Worm (Caenorhabditis elegans) whole organism, L3 larva: ENCODE results near the gene ncs-3.

Experiments used
- R02D3.7 ChIP-seq: fragments of 150-350 bp; optimal IDR thresholded peaks from 2 replicates; lab custom pipeline; 2014; ENCODE audit warnings: missing biosample characterization, missing genetic modification characterization
- ceh-16 ChIP-seq: sonication (generic microtip); optimal IDR thresholded peaks from 2 replicates; lab custom pipeline; 2017; ENCODE audit warnings: missing biosample characterization, missing genetic modification characterization
- ceh-82 ChIP-seq: fragments of 150-350 bp; optimal IDR thresholded peaks from 2 replicates; lab custom pipeline; 2014; ENCODE audit warnings: missing biosample characterization, missing genetic modification characterization
- ceh-9 ChIP-seq: sonication (generic microtip); optimal IDR thresholded peaks from 2 replicates; lab custom pipeline; 2018; ENCODE audit warnings: missing biosample characterization, missing genetic modification characterization
- egl-5 ChIP-seq: fragments of 150-350 bp; optimal IDR thresholded peaks from 2 replicates; lab custom pipeline; 2017; ENCODE audit warnings: missing biosample characterization, missing genetic modification reagents, missing genetic modification characterization, inconsistent platforms
- elt-3 ChIP-seq, 3 experiments: fragments of 150-350 bp in 1 of 3; sonication (generic microtip) in 2 of 3; optimal IDR thresholded peaks; 2 replicates in 2 of 3; 4 replicates in 1 of 3; lab custom pipeline; 2014 to 2017; ENCODE audit warnings: missing biosample characterization in 3 of 3, missing genetic modification characterization in 3 of 3
- eor-1 ChIP-seq, 2 experiments: fragments of 150-350 bp; optimal IDR thresholded peaks; 2 replicates each; lab custom pipeline; 2014 to 2018; ENCODE audit warnings: missing biosample characterization in 2 of 2, missing genetic modification characterization in 2 of 2
- fkh-10 ChIP-seq: sonication (generic microtip); optimal IDR thresholded peaks from 2 replicates; lab custom pipeline; 2017; ENCODE audit warnings: missing biosample characterization, missing genetic modification reagents, missing genetic modification characterization
- lin-15B ChIP-seq: fragments of 150-350 bp; optimal IDR thresholded peaks from 2 replicates; lab custom pipeline; 2014; ENCODE audit warnings: missing biosample characterization, missing genetic modification characterization
- lin-39 ChIP-seq: fragments of 150-350 bp; optimal IDR thresholded peaks from 2 replicates; lab custom pipeline; 2018; ENCODE audit warnings: missing biosample characterization, missing genetic modification reagents, missing genetic modification characterization
- nhr-11 ChIP-seq: fragments of 150-350 bp; optimal IDR thresholded peaks from 2 replicates; lab custom pipeline; 2014; ENCODE audit warnings: missing biosample characterization, missing genetic modification characterization
- nhr-12 ChIP-seq: fragments of 150-350 bp; optimal IDR thresholded peaks from 2 replicates; lab custom pipeline; 2014; ENCODE audit warnings: missing biosample characterization, missing genetic modification characterization
- nhr-237 ChIP-seq: fragments of 150-350 bp; optimal IDR thresholded peaks from 2 replicates; lab custom pipeline; 2014; ENCODE audit warnings: missing biosample characterization, missing genetic modification characterization
- unc-62 ChIP-seq: fragments of 150-350 bp; sonication (generic microtip); optimal IDR thresholded peaks from 4 replicates; lab custom pipeline; 2014; ENCODE audit warnings: missing biosample characterization, missing genetic modification reagents, missing genetic modification characterization

- TF ChIP-seq ceh-16 (no peak), unc-62 (GFP tag; lab: Kevin White, UChicago) (no peak), nhr-11 (no peak), fkh-10 (GFP tag; lab: Kevin White, UChicago) (no peak), lin-15B (tag; lab: Kevin White, UChicago) (no peak), eor-1 (tag; optimal IDR thresholded peaks at IDR 0.05; lab: Kevin White, UChicago) (no peak), R02D3.7 (tag; lab: Kevin White, UChicago) (no peak), nhr-237 (tag; lab: Kevin White, UChicago) (no peak), nhr-12 (tag; lab: Kevin White, UChicago) (no peak), elt-3 (tag; optimal IDR thresholded peaks at IDR 0.05; lab: Kevin White, UChicago) (no peak), egl-5 (tag; lab: Kevin White, UChicago) (no peak), lin-39 (no peak), ceh-9 (tag; lab: Kevin White, UChicago) (no peak), ceh-82 (tag; lab: Kevin White, UChicago) (no peak)
Observed at ce11 chrX:1027370-1027769, 26.5 kb upstream of the ncs-3 start.
